Worm (Caenorhabditis elegans) whole organism, midembryonic: ENCODE data around the gene Y55D9A.2.

Source experiments
- cog-1 ChIP-seq: sonication (generic microtip); optimal IDR thresholded peaks from 2 replicates; lab custom pipeline; 2016; ENCODE audit warnings: missing genetic modification characterization, missing compliant biosample characterization
- flt-1 ChIP-seq: fragments of 200-800 bp; sonication (Bioruptor generic); IDR thresholded peaks from 2 replicates; pipeline ENCODE4 v1.3.6; 2022; ENCODE audit warnings: missing genetic modification characterization, missing compliant biosample characterization
- tab-1 ChIP-seq: fragments of 200-800 bp; sonication (Bioruptor generic); IDR thresholded peaks from 2 replicates; pipeline ENCODE4 v1.3.6; 2022; ENCODE audit warnings: missing genetic modification characterization, missing compliant biosample characterization
- ztf-23 ChIP-seq: fragments of 200-800 bp; sonication (Bioruptor generic); IDR thresholded peaks from 2 replicates; pipeline ENCODE4 v1.3.6; 2022; ENCODE audit warnings: missing genetic modification reagents, missing genetic modification characterization, missing compliant biosample characterization

DNA sequence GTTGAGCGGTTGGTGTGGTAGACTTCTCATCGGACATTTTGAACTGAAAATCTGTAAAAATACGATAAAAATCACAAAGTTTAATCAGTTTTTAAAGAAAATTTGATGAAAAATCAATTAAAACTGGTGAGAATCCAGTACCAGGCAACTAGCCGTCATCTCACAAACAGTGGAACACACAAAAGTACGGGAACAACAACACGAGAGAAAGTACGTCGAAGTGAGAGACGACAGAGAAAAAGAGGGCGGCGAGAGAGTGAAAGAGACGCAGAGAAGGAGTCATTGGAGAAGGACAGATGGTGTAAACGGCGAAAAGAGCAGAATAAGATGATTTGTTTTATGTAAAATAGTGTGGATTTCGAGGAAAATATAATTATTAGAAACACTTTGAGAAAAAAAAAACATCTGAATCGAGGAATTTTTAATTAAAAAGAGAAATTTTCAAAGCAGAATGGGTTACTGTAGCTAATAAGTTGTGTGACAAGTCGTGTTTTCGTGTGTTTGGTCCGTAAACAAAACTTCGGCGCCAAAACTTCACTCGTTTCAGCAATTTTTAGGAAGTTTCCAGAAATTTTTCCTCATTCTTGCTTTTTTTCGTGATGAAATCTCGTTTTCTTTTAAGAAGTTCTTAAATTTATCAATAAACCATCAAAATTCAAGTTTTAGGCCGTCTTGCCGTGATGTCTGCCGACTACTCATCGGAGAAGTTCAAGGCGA, 37.9 kb downstream of the Y55D9A.2 start, which contains the start of the genes hsb-1 and let-99:
- TF ChIP-seq flt-1 (GFP tag; lab: Robert Waterston, UW) (no peak), tab-1 (GFP tag; lab: Robert Waterston, UW) (no peak), cog-1 (tag; lab: Kevin White, UChicago) (no peak), ztf-23 (GFP tag; lab: Robert Waterston, UW) (no peak)
